Worm (Caenorhabditis elegans) whole organism, L4 larva: ENCODE measurements around the gene lido-7.

ENCODE experiments used
- Y48G9A.11 ChIP-seq: fragments of 200-800 bp; sonication (Bioruptor generic); IDR thresholded peaks from 2 replicates; pipeline ENCODE4 v1.3.6; 2022; ENCODE audit warnings: missing genetic modification reagents, missing genetic modification characterization, missing compliant biosample characterization
- ZK337.2 ChIP-seq: fragments of 200-800 bp; sonication (Bioruptor generic); IDR thresholded peaks from 2 replicates; pipeline ENCODE4 v1.3.6; 2022; ENCODE audit warnings: missing genetic modification reagents, missing genetic modification characterization, missing compliant biosample characterization
- arid-1 ChIP-seq: fragments of 200-800 bp; sonication (Bioruptor generic); conservative IDR thresholded peaks from 2 replicates; pipeline ENCODE4 v1.3.6; 2022; ENCODE audit warnings: missing genetic modification reagents, missing genetic modification characterization, missing compliant biosample characterization
- ceh-28 ChIP-seq: fragments of 150-350 bp; optimal IDR thresholded peaks from 2 replicates; lab custom pipeline; 2014; ENCODE audit warnings: missing biosample characterization, missing genetic modification reagents, missing genetic modification characterization
- ctbp-1 ChIP-seq: fragments of 200-800 bp; sonication (Bioruptor generic); IDR thresholded peaks from 2 replicates; pipeline ENCODE4 v1.3.6; 2022; ENCODE audit warnings: missing genetic modification reagents, missing genetic modification characterization, missing compliant biosample characterization
- dpl-1 ChIP-seq: fragments of 150-350 bp; optimal IDR thresholded peaks from 2 replicates; lab custom pipeline; 2014; ENCODE audit warnings: missing biosample characterization, missing genetic modification reagents, missing genetic modification characterization
- duxl-1 ChIP-seq: sonication (generic microtip); optimal IDR thresholded peaks from 2 replicates; lab custom pipeline; 2016; ENCODE audit warnings: mild to moderate bottlenecking, missing genetic modification characterization, moderate library complexity, missing compliant biosample characterization; ENCODE audit not compliant: poor library complexity
- egl-27 ChIP-seq: sonication (generic microtip); optimal IDR thresholded peaks from 3 replicates; lab custom pipeline; 2017; ENCODE audit warnings: missing biosample characterization, missing genetic modification reagents, missing genetic modification characterization
- nhr-111 ChIP-seq: fragments of 200-800 bp; sonication (Bioruptor generic); optimal IDR thresholded peaks from 2 replicates; lab custom pipeline; 2018; ENCODE audit warnings: mild to moderate bottlenecking, missing genetic modification characterization, missing compliant biosample characterization
- nhr-77 ChIP-seq: fragments of 150-350 bp; optimal IDR thresholded peaks from 2 replicates; lab custom pipeline; 2014; ENCODE audit warnings: missing biosample characterization, missing genetic modification characterization
- pha-4 ChIP-seq, 2 experiments: fragments of 150-350 bp in 1 of 2; fragments of 200-800 bp in 1 of 2; sonication (Bioruptor generic) in 1 of 2; IDR thresholded peaks in 1 of 2; optimal IDR thresholded peaks in 1 of 2; 2 replicates each; pipeline versions ENCODE4 v1.3.6 to Lab custom; 2014 to 2022; ENCODE audit warnings: missing genetic modification characterization in 2 of 2, missing genetic modification reagents in 2 of 2, missing biosample characterization in 1 of 2, missing compliant biosample characterization in 1 of 2
- pqm-1 ChIP-seq: sonication (generic microtip); optimal IDR thresholded peaks from 2 replicates; lab custom pipeline; 2017; ENCODE audit warnings: missing biosample characterization, missing genetic modification characterization
- spr-1 ChIP-seq: sonication (generic microtip); optimal IDR thresholded peaks from 2 replicates; lab custom pipeline; 2016; ENCODE audit warnings: mild to moderate bottlenecking, missing genetic modification characterization, missing compliant biosample characterization
- ztf-11 ChIP-seq: fragments of 150-350 bp; optimal IDR thresholded peaks from 2 replicates; lab custom pipeline; 2014; ENCODE audit warnings: missing biosample characterization, missing genetic modification characterization

DNA sequence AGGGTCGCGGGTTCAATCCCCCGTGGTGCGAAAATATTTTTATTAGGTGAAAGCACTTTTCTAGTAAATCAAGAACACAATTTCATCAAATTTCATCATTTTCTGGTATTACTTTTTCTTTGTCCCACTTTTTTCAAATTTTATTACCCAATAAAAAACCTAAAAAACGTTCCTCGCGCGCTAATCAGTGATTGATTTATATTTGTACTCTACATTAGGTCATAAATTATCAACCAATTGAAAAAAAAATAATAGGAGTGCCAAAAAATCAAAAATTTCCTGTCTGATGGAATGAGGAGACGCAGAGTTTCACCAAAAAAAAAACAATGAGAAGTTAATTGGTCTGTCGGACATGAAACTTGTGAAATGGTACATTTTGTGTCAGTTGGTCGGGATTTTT, 36.6 kb downstream of the lido-7 start:
- no peak for TF ChIP-seq nhr-77 (tag; lab: Kevin White, UChicago)
- TF ChIP-seq ztf-11 (tag; lab: Kevin White, UChicago), result no peak
- TF ChIP-seq pha-4 (GFP tag; IDR thresholded peaks at IDR 0.05; lab: Robert Waterston, UW), result no peak
- no peak for TF ChIP-seq pha-4 (tag; optimal IDR thresholded peaks at IDR 0.05; lab: Kevin White, UChicago)
- TF ChIP-seq pqm-1 (tag; lab: Kevin White, UChicago), result no peak
- no peak for TF ChIP-seq ceh-28 (tag; lab: Kevin White, UChicago)
- TF ChIP-seq ZK337.2, result no peak
- TF ChIP-seq egl-27 (tag; lab: Kevin White, UChicago), result no peak
- no peak for TF ChIP-seq spr-1 (tag; lab: Kevin White, UChicago)
- TF ChIP-seq arid-1 (GFP tag; lab: Robert Waterston, UW), result no peak
- TF ChIP-seq nhr-111 (GFP tag; lab: Kevin White, UChicago), result no peak
- no peak for TF ChIP-seq dpl-1
- TF ChIP-seq Y48G9A.11, result no peak
- no peak for TF ChIP-seq ctbp-1 (GFP tag; lab: Robert Waterston, UW)
- TF ChIP-seq duxl-1 (tag; lab: Kevin White, UChicago), result no peak
